Worm (Caenorhabditis elegans): ENCODE data around the gene T24F1.4.

T24F1.4 gene

ce11 chrII:11345570-11346029, 31.5 kb upstream of the T24F1.4 start, which contains the start of gene nduf-11:
Gene nduf-11, minus strand, starts transcription at chrII:11345620.
- TF ChIP-seq nhr-90 (tag; optimal IDR thresholded peaks at IDR 0.05; ENCODE audit: poor library complexity) (peak; percentile 87), ama-1 (optimal IDR thresholded peaks at IDR 0.05) (peak; percentile 69), egl-13 (tag; optimal IDR thresholded peaks at IDR 0.05) (peak; percentile 56), ceh-90 (tag; optimal IDR thresholded peaks at IDR 0.05) (peak; percentile 36), lsy-2 (tag; optimal IDR thresholded peaks at IDR 0.05) (peak; percentile 92 to 93), egl-27 (tag; optimal IDR thresholded peaks at IDR 0.05) (no peak), ztf-11 (tag; optimal IDR thresholded peaks at IDR 0.05) (peak in 1 of 2 experiments; percentile 70), skn-1 (tag; optimal IDR thresholded peaks at IDR 0.05) (peak; percentile 91), lin-35 (GFP tag; optimal IDR thresholded peaks at IDR 0.05) (peak; percentile 95 to 98), efl-3 (GFP tag; optimal IDR thresholded peaks at IDR 0.05) (peak; percentile 8), fos-1 (tag; optimal IDR thresholded peaks at IDR 0.05) (peak; percentile 77), alr-1 (tag; optimal IDR thresholded peaks at IDR 0.05; ENCODE audit: borderline replicate concordance) (no peak), grh-1 (GFP tag; IDR thresholded peaks at IDR 0.05) (peak; percentile 90), nhr-19 (GFP tag; conservative IDR thresholded peaks at IDR 0.05) (peak; percentile 89), snu-23 (GFP tag; optimal IDR thresholded peaks at IDR 0.05) (peak; percentile 91), pqm-1 (tag; optimal IDR thresholded peaks at IDR 0.05) (no peak), ets-5 (GFP tag; IDR thresholded peaks at IDR 0.05) (no peak), dsc-1 (tag; optimal IDR thresholded peaks at IDR 0.05) (peak; percentile 90), snpc-4 (tag; optimal IDR thresholded peaks at IDR 0.05) (peak; percentile 75), tlp-1 (tag; optimal IDR thresholded peaks at IDR 0.05) (no peak), ces-1 (GFP tag; optimal IDR thresholded peaks at IDR 0.05) (no peak), mab-9 (GFP tag; IDR thresholded peaks at IDR 0.05) (0 out of 2 replicates have a peak, but pooled peaks have one; percentile 21), unc-98 (GFP tag; IDR thresholded peaks at IDR 0.05) (no peak), sox-4 (tag; optimal IDR thresholded peaks at IDR 0.05) (peak; percentile 63), irx-1 (tag; optimal IDR thresholded peaks at IDR 0.05) (peak; percentile 85), tbx-2 (tag; optimal IDR thresholded peaks at IDR 0.05) (peak; percentile 91), unc-62 (GFP tag; optimal IDR thresholded peaks at IDR 0.05) (no peak), lin-39 (tag; optimal IDR thresholded peaks at IDR 0.05) (peak; percentile 88), mep-1 (tag; optimal IDR thresholded peaks at IDR 0.05) (peak; percentile 93), rnt-1 (tag; optimal IDR thresholded peaks at IDR 0.05) (peak; percentile 92), ceh-8 (GFP tag; optimal IDR thresholded peaks at IDR 0.05) (peak; percentile 30), unc-30 (tag; optimal IDR thresholded peaks at IDR 0.05) (no peak), nhr-237 (tag; optimal IDR thresholded peaks at IDR 0.05) (peak; percentile 37), Y116A8C.19 (tag; optimal IDR thresholded peaks at IDR 0.05; ENCODE audit: borderline replicate concordance) (no peak), ceh-88 (GFP tag; IDR thresholded peaks at IDR 0.05) (peak; percentile 40; the same call in 1 of the 2 replicates), unc-86 (tag; optimal IDR thresholded peaks at IDR 0.05) (peak; percentile 84), sptf-1 (tag; optimal IDR thresholded peaks at IDR 0.05) (no peak), nhr-71 (tag; optimal IDR thresholded peaks at IDR 0.05) (peak; percentile 93), nhr-28 (tag; optimal IDR thresholded peaks at IDR 0.05) (no peak), hlh-4 (tag; optimal IDR thresholded peaks at IDR 0.05) (no peak), lin-14 (GFP tag; optimal IDR thresholded peaks at IDR 0.05) (peak; percentile 85), nhr-47 (tag; optimal IDR thresholded peaks at IDR 0.05) (peak; percentile 94), hlh-17 (GFP tag; optimal IDR thresholded peaks at IDR 0.05; ENCODE audit: borderline replicate concordance) (no peak), elt-2 (tag; optimal IDR thresholded peaks at IDR 0.05) (peak; percentile 74), vab-15 (tag; optimal IDR thresholded peaks at IDR 0.05) (no peak), ceh-63 (GFP tag; optimal IDR thresholded peaks at IDR 0.05) (no peak), nhr-84 (tag; optimal IDR thresholded peaks at IDR 0.05) (no peak), fkh-10 (GFP tag; optimal IDR thresholded peaks at IDR 0.05) (peak; percentile 23), dpl-1 (GFP tag; optimal IDR thresholded peaks at IDR 0.05) (peak; percentile 97 to 98 (median 97)), xbp-1 (tag; optimal IDR thresholded peaks at IDR 0.05) (peak; percentile 87), pax-3 (tag; optimal IDR thresholded peaks at IDR 0.05) (peak; percentile 69), blmp-1 (tag; optimal IDR thresholded peaks at IDR 0.05) (peak; percentile 70), zag-1 (tag; optimal IDR thresholded peaks at IDR 0.05) (no peak)
